Worm (Caenorhabditis elegans) whole organism, midembryonic: ENCODE measurements around the gene srx-58.
"Not testable (repeated sequence)": the region's sequence is repeated elsewhere in the genome, so short reads cannot be mapped to it uniquely, and the experiment has no call there.

Experiments used
- T22C8.4 ChIP-seq: fragments of 200-800 bp; sonication (Bioruptor generic); IDR thresholded peaks from 2 replicates; pipeline ENCODE4 v1.3.6; 2022; ENCODE audit warnings: missing genetic modification characterization, missing compliant biosample characterization
- flt-1 ChIP-seq: fragments of 200-800 bp; sonication (Bioruptor generic); IDR thresholded peaks from 2 replicates; pipeline ENCODE4 v1.3.6; 2022; ENCODE audit warnings: missing genetic modification characterization, missing compliant biosample characterization
- klf-2 ChIP-seq: fragments of 200-800 bp; sonication (Bioruptor generic); conservative IDR thresholded peaks from 2 replicates; pipeline ENCODE4 v1.3.6; 2022; ENCODE audit warnings: missing genetic modification reagents, missing genetic modification characterization, missing compliant biosample characterization
- med-1 ChIP-seq: sonication (generic microtip); optimal IDR thresholded peaks from 2 replicates; lab custom pipeline; 2017; ENCODE audit warnings: missing genetic modification characterization, mild to moderate bottlenecking, missing compliant biosample characterization, antibody characterized with exemption, missing genetic modification reagents; ENCODE audit not compliant: insufficient read depth
- ref-1 ChIP-seq: fragments of 200-800 bp; sonication (Bioruptor generic); conservative IDR thresholded peaks from 2 replicates; pipeline ENCODE4 v1.3.6; 2022; ENCODE audit warnings: missing genetic modification reagents, missing genetic modification characterization, missing compliant biosample characterization
- ztf-23 ChIP-seq: fragments of 200-800 bp; sonication (Bioruptor generic); IDR thresholded peaks from 2 replicates; pipeline ENCODE4 v1.3.6; 2022; ENCODE audit warnings: missing genetic modification reagents, missing genetic modification characterization, missing compliant biosample characterization
- ztf-29 ChIP-seq: fragments of 200-800 bp; sonication (Bioruptor generic); IDR thresholded peaks from 2 replicates; pipeline ENCODE4 v1.3.6; 2022; ENCODE audit warnings: missing genetic modification reagents, missing genetic modification characterization, missing compliant biosample characterization

DNA sequence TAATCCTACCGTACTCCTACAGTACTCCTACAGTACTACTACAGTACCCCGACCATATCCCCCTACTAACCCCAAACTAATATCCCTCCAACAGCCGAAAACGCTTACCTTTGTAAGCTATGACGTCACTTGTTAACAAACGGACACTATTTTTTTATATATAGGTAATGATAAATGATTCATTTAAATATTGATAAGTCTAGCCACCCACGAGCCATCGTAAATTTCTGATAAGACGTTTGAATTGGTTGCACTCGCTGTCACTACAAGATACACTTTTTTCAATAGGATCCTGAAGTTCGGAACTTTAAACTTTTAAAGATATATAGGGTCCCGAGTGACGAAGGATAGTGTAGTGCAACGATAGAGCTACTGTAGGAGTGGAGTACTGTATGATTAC lies 29.8 kb upstream of the srx-58 start, which contains the start of gene nhr-247:
- TF ChIP-seq ztf-23 (GFP tag; lab: Robert Waterston, UW); klf-2; flt-1 (GFP tag; lab: Robert Waterston, UW); med-1 (GFP tag; lab: Kevin White, UChicago); ztf-29 (GFP tag; lab: Robert Waterston, UW); T22C8.4; ref-1: not testable (repeated sequence)
